1 fruit fly cellular context compared by ENCODE assay signal in genomic region chr3R:7086377-7087200, dm6.
TF ChIP-seq lines count a peak whose summit lies in the region.

alphaTub84B (plus strand) TSS chr3R:7086599.

TF ChIP-seq in whole organism, embryonic, 481 proteins besides CTCF, POLR2A, EP300 and RAD21 (continued from another document and continues in another):
- peak; percentile 66 for TF ChIP-seq CG2875 (GFP tag; optimal IDR thresholded peaks at IDR 0.05; lab: Kevin White, UChicago)
- peak; percentile 58 for TF ChIP-seq PHDP (tag; optimal IDR thresholded peaks at IDR 0.05; lab: Kevin White, UChicago)
- peak; percentile 24 for TF ChIP-seq Ssrp (tag; optimal IDR thresholded peaks at IDR 0.05; lab: Kevin White, UChicago)
- TF ChIP-seq CG31388 (GFP tag; optimal IDR thresholded peaks at IDR 0.05; lab: Kevin White, UChicago): no peak
- peak; percentile 52 for TF ChIP-seq CG5180 (GFP tag; optimal IDR thresholded peaks at IDR 0.05; lab: Kevin White, UChicago)
- peak; percentile 89 for TF ChIP-seq CG12659 (GFP tag; optimal IDR thresholded peaks at IDR 0.05; lab: Kevin White, UChicago)
- no peak for TF ChIP-seq Dll (GFP tag; IDR thresholded peaks at IDR 0.05; lab: Robert Waterston, UW; ENCODE audit: partially characterized antibody)
- peak; percentile 59 for TF ChIP-seq nau (GFP tag; optimal IDR thresholded peaks at IDR 0.05; lab: Kevin White, UChicago)
- peak; percentile 75 for TF ChIP-seq CHES-1-like (GFP tag; optimal IDR thresholded peaks at IDR 0.05; lab: Kevin White, UChicago)
- peak; percentile 99 for TF ChIP-seq onecut (GFP tag; IDR thresholded peaks at IDR 0.05; lab: Robert Waterston, UW)
- TF ChIP-seq CG6683 (GFP tag; optimal IDR thresholded peaks at IDR 0.05; lab: Kevin White, UChicago): peak; percentile 19
- TF ChIP-seq Mrtf (GFP tag; IDR thresholded peaks at IDR 0.05; lab: Robert Waterston, UW): 0 out of 3 replicates have a peak, but pooled peaks have one; percentile 26
- peak; percentile 42 for TF ChIP-seq bcd (GFP tag; optimal IDR thresholded peaks at IDR 0.05; lab: Kevin White, UChicago)
- TF ChIP-seq wek (GFP tag; optimal IDR thresholded peaks at IDR 0.05; lab: Kevin White, UChicago): peak; percentile 70
- TF ChIP-seq tup (GFP tag; optimal IDR thresholded peaks at IDR 0.05; lab: Kevin White, UChicago): peak; percentile 63
- TF ChIP-seq Dip2 (GFP tag; IDR thresholded peaks at IDR 0.05; lab: Robert Waterston, UW): no peak
- TF ChIP-seq Dip3 (GFP tag; optimal IDR thresholded peaks at IDR 0.05; lab: Kevin White, UChicago): peak; percentile 33
- peak; percentile 64 for TF ChIP-seq pho (GFP tag; optimal IDR thresholded peaks at IDR 0.05; lab: Kevin White, UChicago)
- peak; percentile 96 for TF ChIP-seq chm (GFP tag; IDR thresholded peaks at IDR 0.05; lab: Robert Waterston, UW)
- peak; percentile 31 for TF ChIP-seq gsb-n (tag; optimal IDR thresholded peaks at IDR 0.05; lab: Kevin White, UChicago)
- TF ChIP-seq CG14014 (GFP tag; IDR thresholded peaks at IDR 0.05; lab: Robert Waterston, UW): peak; percentile 30; the same call in 1 of the 2 replicates
- no peak for TF ChIP-seq al (GFP tag; IDR thresholded peaks at IDR 0.05; lab: Robert Waterston, UW)
- peak; percentile 87 for TF ChIP-seq CG32767 (GFP tag; IDR thresholded peaks at IDR 0.05; lab: Robert Waterston, UW)
- no peak for TF ChIP-seq Lim3 (GFP tag; IDR thresholded peaks at IDR 0.05; lab: Robert Waterston, UW)
- peak; percentile 57 for TF ChIP-seq pfk (GFP tag; optimal IDR thresholded peaks at IDR 0.05; lab: Kevin White, UChicago)
- TF ChIP-seq emc (GFP tag; optimal IDR thresholded peaks at IDR 0.05; lab: Kevin White, UChicago): peak; percentile 48
- TF ChIP-seq Sox102F (GFP tag; optimal IDR thresholded peaks at IDR 0.05; lab: Kevin White, UChicago): no peak
- peak; percentile 66 for TF ChIP-seq CG17829 (tag; optimal IDR thresholded peaks at IDR 0.05; lab: Kevin White, UChicago)
- 0 out of 2 replicates have a peak, but pooled peaks have one; percentile 37 for TF ChIP-seq CG11085 (GFP tag; IDR thresholded peaks at IDR 0.05; lab: Robert Waterston, UW)
- TF ChIP-seq CG17361 (GFP tag; IDR thresholded peaks at IDR 0.05; lab: Robert Waterston, UW): peak; percentile 40; the same call in 1 of the 3 replicates
- peak; percentile 47 for TF ChIP-seq CG5245 (GFP tag; optimal IDR thresholded peaks at IDR 0.05; lab: Kevin White, UChicago)
- no peak for TF ChIP-seq CG10654 (GFP tag; optimal IDR thresholded peaks at IDR 0.05; lab: Kevin White, UChicago)
- peak; percentile 89 for TF ChIP-seq nom (GFP tag; optimal IDR thresholded peaks at IDR 0.05; lab: Kevin White, UChicago)
- TF ChIP-seq hb (GFP tag; IDR thresholded peaks at IDR 0.05; lab: Robert Waterston, UW; ENCODE audit: partially characterized antibody): 0 out of 3 replicates have a peak, but pooled peaks have one; percentile 41
- TF ChIP-seq Sox100B (GFP tag; optimal IDR thresholded peaks at IDR 0.05; lab: Kevin White, UChicago): peak; percentile 56
- peak; percentile 14 for TF ChIP-seq da (GFP tag; optimal IDR thresholded peaks at IDR 0.05; lab: Kevin White, UChicago)
- peak; percentile 73 for TF ChIP-seq CG16863 (GFP tag; optimal IDR thresholded peaks at IDR 0.05; lab: Kevin White, UChicago)
- TF ChIP-seq wdn (GFP tag; IDR thresholded peaks at IDR 0.05; lab: Robert Waterston, UW): peak; percentile 65; the same call in 1 of the 2 replicates
- TF ChIP-seq CG16779 (GFP tag; IDR thresholded peaks at IDR 0.05; lab: Robert Waterston, UW): peak; percentile 66
- TF ChIP-seq fu2 (GFP tag; optimal IDR thresholded peaks at IDR 0.05; lab: Kevin White, UChicago): peak; percentile 41
- no peak for TF ChIP-seq CG10565 (GFP tag; optimal IDR thresholded peaks at IDR 0.05; lab: Kevin White, UChicago)
- peak; percentile 98 for TF ChIP-seq pzg (GFP tag; optimal IDR thresholded peaks at IDR 0.05; lab: Kevin White, UChicago)
- peak; percentile 33 for TF ChIP-seq CG31365 (tag; optimal IDR thresholded peaks at IDR 0.05; lab: Kevin White, UChicago)
- peak; percentile 46; the same call in 1 of the 2 replicates for TF ChIP-seq ssp (GFP tag; IDR thresholded peaks at IDR 0.05; lab: Robert Waterston, UW)
- TF ChIP-seq slbo (GFP tag; IDR thresholded peaks at IDR 0.05; lab: Robert Waterston, UW): peak; percentile 67
- no peak for TF ChIP-seq CG7928 (GFP tag; optimal IDR thresholded peaks at IDR 0.05; lab: Kevin White, UChicago)
- TF ChIP-seq CG8388 (GFP tag; optimal IDR thresholded peaks at IDR 0.05; lab: Kevin White, UChicago): peak; percentile 47
- TF ChIP-seq TFAM (GFP tag; optimal IDR thresholded peaks at IDR 0.05; lab: Kevin White, UChicago): no peak
- TF ChIP-seq Elba2 (GFP tag; optimal IDR thresholded peaks at IDR 0.05; lab: Kevin White, UChicago): no peak
- TF ChIP-seq corto (GFP tag; optimal IDR thresholded peaks at IDR 0.05; lab: Kevin White, UChicago): no peak
- TF ChIP-seq CG30020 (tag; optimal IDR thresholded peaks at IDR 0.05; lab: Kevin White, UChicago): no peak
- TF ChIP-seq tll (GFP tag; optimal IDR thresholded peaks at IDR 0.05; lab: Kevin White, UChicago): no peak
- peak; percentile 56 for TF ChIP-seq CG13123 (GFP tag; optimal IDR thresholded peaks at IDR 0.05; lab: Kevin White, UChicago)
- TF ChIP-seq CG9932 (GFP tag; IDR thresholded peaks at IDR 0.05; lab: Robert Waterston, UW): peak; percentile 58
- no peak for TF ChIP-seq sc (optimal IDR thresholded peaks at IDR 0.05; lab: Kevin White, UChicago)
- TF ChIP-seq sc (GFP tag; optimal IDR thresholded peaks at IDR 0.05; lab: Kevin White, UChicago): no peak
- TF ChIP-seq CG6175 (GFP tag; IDR thresholded peaks at IDR 0.05; lab: Robert Waterston, UW): 0 out of 3 replicates have a peak, but pooled peaks have one; percentile 67
- TF ChIP-seq CG14965 (GFP tag; optimal IDR thresholded peaks at IDR 0.05; lab: Kevin White, UChicago; ENCODE audit: borderline replicate concordance): peak; percentile 50
- TF ChIP-seq CG2712 (tag; optimal IDR thresholded peaks at IDR 0.05; lab: Kevin White, UChicago): peak; percentile 56
- peak; percentile 61 for TF ChIP-seq CG4328 (GFP tag; optimal IDR thresholded peaks at IDR 0.05; lab: Kevin White, UChicago)
- TF ChIP-seq pros (GFP tag; optimal IDR thresholded peaks at IDR 0.05; lab: Kevin White, UChicago): peak; percentile 33
- peak; percentile 58 for TF ChIP-seq luna (GFP tag; optimal IDR thresholded peaks at IDR 0.05; lab: Kevin White, UChicago)
- TF ChIP-seq Atf-2 (GFP tag; optimal IDR thresholded peaks at IDR 0.05; lab: Kevin White, UChicago): peak; percentile 75
- TF ChIP-seq danr (GFP tag; IDR thresholded peaks at IDR 0.05; lab: Robert Waterston, UW): no peak
- TF ChIP-seq sob (GFP tag; IDR thresholded peaks at IDR 0.05; lab: Robert Waterston, UW): peak; percentile 82
- peak; percentile 42; the same call in 1 of the 2 replicates for TF ChIP-seq Awh (GFP tag; IDR thresholded peaks at IDR 0.05; lab: Robert Waterston, UW)
- peak; percentile 63 for TF ChIP-seq fd64A (GFP tag; optimal IDR thresholded peaks at IDR 0.05; lab: Kevin White, UChicago)
- peak; percentile 49 for TF ChIP-seq salm (tag; optimal IDR thresholded peaks at IDR 0.05; lab: Kevin White, UChicago)
- TF ChIP-seq CG10431 (GFP tag; optimal IDR thresholded peaks at IDR 0.05; lab: Kevin White, UChicago): peak; percentile 75
- peak; percentile 42 for TF ChIP-seq CG12219 (GFP tag; optimal IDR thresholded peaks at IDR 0.05; lab: Kevin White, UChicago)
- TF ChIP-seq CG10321 (GFP tag; IDR thresholded peaks at IDR 0.05; lab: Robert Waterston, UW): 0 out of 2 replicates have a peak, but pooled peaks have one; percentile 27
- TF ChIP-seq CG8290 (GFP tag; optimal IDR thresholded peaks at IDR 0.05; lab: Kevin White, UChicago): peak; percentile 46
- TF ChIP-seq CG8290 (tag; optimal IDR thresholded peaks at IDR 0.05; lab: Kevin White, UChicago): peak; percentile 59 to 93
- TF ChIP-seq Blimp-1 (GFP tag; optimal IDR thresholded peaks at IDR 0.05; lab: Kevin White, UChicago): peak; percentile 48
- peak; percentile 52 for TF ChIP-seq Xbp1 (GFP tag; optimal IDR thresholded peaks at IDR 0.05; lab: Kevin White, UChicago)
- TF ChIP-seq Usf (GFP tag; optimal IDR thresholded peaks at IDR 0.05; lab: Kevin White, UChicago): no peak
- peak; percentile 55; the same call in 1 of the 2 replicates for TF ChIP-seq ara (GFP tag; IDR thresholded peaks at IDR 0.05; lab: Robert Waterston, UW)
- TF ChIP-seq Tbp (GFP tag; optimal IDR thresholded peaks at IDR 0.05; lab: Kevin White, UChicago): peak; percentile 63
- TF ChIP-seq ERR (GFP tag; optimal IDR thresholded peaks at IDR 0.05; lab: Kevin White, UChicago): peak; percentile 69
- no peak for TF ChIP-seq ham (GFP tag; IDR thresholded peaks at IDR 0.05; lab: Robert Waterston, UW)
- TF ChIP-seq eyg (GFP tag; optimal IDR thresholded peaks at IDR 0.05; lab: Kevin White, UChicago): peak; percentile 80
- no peak for TF ChIP-seq CG9437 (GFP tag; optimal IDR thresholded peaks at IDR 0.05; lab: Kevin White, UChicago)
- no peak for TF ChIP-seq pan (optimal IDR thresholded peaks at IDR 0.05; lab: Kevin White, UChicago)
- peak in 1 of 2 experiments; percentile 59 for TF ChIP-seq pan (GFP tag; optimal IDR thresholded peaks at IDR 0.05 in 1 of 2, IDR thresholded peaks at IDR 0.05 in 1 of 2)
- TF ChIP-seq Mes4 (GFP tag; optimal IDR thresholded peaks at IDR 0.05; lab: Kevin White, UChicago): peak; percentile 55
- peak; percentile 63 for TF ChIP-seq dmrt99B (tag; optimal IDR thresholded peaks at IDR 0.05; lab: Kevin White, UChicago)
- TF ChIP-seq CG6854 (GFP tag; optimal IDR thresholded peaks at IDR 0.05; lab: Kevin White, UChicago): peak; percentile 56
- TF ChIP-seq dmrt11E (tag; optimal IDR thresholded peaks at IDR 0.05; lab: Kevin White, UChicago): peak; percentile 16
- TF ChIP-seq schlank (tag; optimal IDR thresholded peaks at IDR 0.05; lab: Kevin White, UChicago): peak; percentile 22
- no peak for TF ChIP-seq cato (GFP tag; optimal IDR thresholded peaks at IDR 0.05; lab: Kevin White, UChicago; ENCODE audit: borderline replicate concordance)
- peak; percentile 87 for TF ChIP-seq NC2β (GFP tag; optimal IDR thresholded peaks at IDR 0.05; lab: Kevin White, UChicago)
- peak; percentile 51 for TF ChIP-seq CG32532 (GFP tag; IDR thresholded peaks at IDR 0.05; lab: Robert Waterston, UW)
- TF ChIP-seq repo (GFP tag; optimal IDR thresholded peaks at IDR 0.05; lab: Kevin White, UChicago): peak; percentile 71
- peak; percentile 10 for TF ChIP-seq CG18764 (GFP tag; optimal IDR thresholded peaks at IDR 0.05; lab: Kevin White, UChicago)
- peak; percentile 2 for TF ChIP-seq run (tag; optimal IDR thresholded peaks at IDR 0.05; lab: Kevin White, UChicago)
- TF ChIP-seq CG10209 (GFP tag; optimal IDR thresholded peaks at IDR 0.05; lab: Kevin White, UChicago): peak; percentile 51
- peak; percentile 87 for TF ChIP-seq NC2α (GFP tag; optimal IDR thresholded peaks at IDR 0.05; lab: Kevin White, UChicago)
- TF ChIP-seq sisA (GFP tag; IDR thresholded peaks at IDR 0.05; lab: Robert Waterston, UW): no peak
- TF ChIP-seq Hand (GFP tag; optimal IDR thresholded peaks at IDR 0.05; lab: Kevin White, UChicago): peak; percentile 39
- no peak for TF ChIP-seq fd96Cb (tag; optimal IDR thresholded peaks at IDR 0.05; lab: Kevin White, UChicago)
- peak; percentile 1 for TF ChIP-seq Hsf (GFP tag; optimal IDR thresholded peaks at IDR 0.05; lab: Kevin White, UChicago)
- peak; percentile 30 for TF ChIP-seq slp2 (GFP tag; optimal IDR thresholded peaks at IDR 0.05; lab: Kevin White, UChicago)
- peak; percentile 50 for TF ChIP-seq CG10267 (tag; optimal IDR thresholded peaks at IDR 0.05; lab: Kevin White, UChicago)
- no peak for TF ChIP-seq hbn (GFP tag; IDR thresholded peaks at IDR 0.05; lab: Robert Waterston, UW; ENCODE audit: partially characterized antibody)
- TF ChIP-seq CG34224 (GFP tag; IDR thresholded peaks at IDR 0.05; lab: Robert Waterston, UW; ENCODE audit: partially characterized antibody): peak; percentile 38; the same call in 2 of the 3 replicates
- peak; percentile 5 for TF ChIP-seq CG10274 (GFP tag; optimal IDR thresholded peaks at IDR 0.05; lab: Kevin White, UChicago)
- 0 out of 2 replicates have a peak, but pooled peaks have one; percentile 16 for TF ChIP-seq Ptx1 (GFP tag; IDR thresholded peaks at IDR 0.05; lab: Robert Waterston, UW)
- TF ChIP-seq Dp (GFP tag; optimal IDR thresholded peaks at IDR 0.05; lab: Kevin White, UChicago): peak; percentile 35
- peak; percentile 84 for TF ChIP-seq Dbx (GFP tag; IDR thresholded peaks at IDR 0.05; lab: Robert Waterston, UW)
- TF ChIP-seq abd-A (tag; optimal IDR thresholded peaks at IDR 0.05; lab: Kevin White, UChicago): peak; percentile 9
- peak; percentile 34 for TF ChIP-seq kah (GFP tag; optimal IDR thresholded peaks at IDR 0.05; lab: Kevin White, UChicago)
- peak; percentile 64; the same call in 1 of the 2 replicates for TF ChIP-seq stc (GFP tag; IDR thresholded peaks at IDR 0.05; lab: Robert Waterston, UW)
- peak; percentile 9 for TF ChIP-seq pum (GFP tag; optimal IDR thresholded peaks at IDR 0.05; lab: Kevin White, UChicago)
- TF ChIP-seq unpg (GFP tag; optimal IDR thresholded peaks at IDR 0.05; lab: Kevin White, UChicago): peak; percentile 43
- peak; percentile 74 for TF ChIP-seq rib (GFP tag; IDR thresholded peaks at IDR 0.05; lab: Robert Waterston, UW)
- TF ChIP-seq Hmx (GFP tag; optimal IDR thresholded peaks at IDR 0.05; lab: Kevin White, UChicago): no peak
- peak; percentile 71 for TF ChIP-seq HmgZ (tag; optimal IDR thresholded peaks at IDR 0.05; lab: Kevin White, UChicago)
- TF ChIP-seq D (optimal IDR thresholded peaks at IDR 0.05; lab: Kevin White, UChicago): no peak
- TF ChIP-seq D (GFP tag; optimal IDR thresholded peaks at IDR 0.05; lab: Kevin White, UChicago): peak; percentile 48
- TF ChIP-seq Nf-YA (GFP tag; IDR thresholded peaks at IDR 0.05; lab: Robert Waterston, UW): no peak
- TF ChIP-seq CG31224 (GFP tag; IDR thresholded peaks at IDR 0.05; lab: Robert Waterston, UW): no peak
- TF ChIP-seq CG1603 (tag; optimal IDR thresholded peaks at IDR 0.05; lab: Kevin White, UChicago): peak; percentile 81
- peak; percentile 31 for TF ChIP-seq CG12299 (tag; optimal IDR thresholded peaks at IDR 0.05; lab: Kevin White, UChicago)
- no peak for TF ChIP-seq CG4730 (GFP tag; IDR thresholded peaks at IDR 0.05; lab: Robert Waterston, UW)
- TF ChIP-seq CG3065 (GFP tag; optimal IDR thresholded peaks at IDR 0.05; lab: Kevin White, UChicago): no peak
- no peak; the same call in 2 of the 3 replicates for TF ChIP-seq B-H1 (GFP tag; IDR thresholded peaks at IDR 0.05; lab: Robert Waterston, UW)
- peak; percentile 53 for TF ChIP-seq CG18619 (GFP tag; optimal IDR thresholded peaks at IDR 0.05; lab: Kevin White, UChicago)
- TF ChIP-seq klu (GFP tag; IDR thresholded peaks at IDR 0.05; lab: Robert Waterston, UW): no peak
- TF ChIP-seq dpn (GFP tag; optimal IDR thresholded peaks at IDR 0.05; lab: Kevin White, UChicago): peak; percentile 57 to 81
